Worm (Caenorhabditis elegans): ENCODE data around the gene srxa-19.

srxa-19 gene

DNA sequence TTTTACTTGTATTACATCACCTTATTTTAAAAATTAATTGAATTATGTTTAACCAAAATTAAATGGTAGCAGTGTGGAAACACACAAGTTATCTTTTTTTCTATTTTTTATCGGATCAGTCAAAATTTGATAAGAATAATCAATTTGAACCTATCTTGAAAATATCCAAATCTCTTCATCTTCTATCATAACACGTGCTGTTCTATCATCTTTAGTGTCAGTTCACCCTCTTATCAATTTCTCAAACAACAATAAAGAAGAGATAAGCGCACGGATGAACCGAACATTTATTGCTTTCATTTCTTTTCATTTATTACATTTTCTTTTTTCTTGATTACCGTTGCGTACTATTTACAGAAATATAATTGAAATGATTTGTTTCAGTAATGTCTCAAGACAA lies 35.5 kb downstream of the srxa-19 start, which contains the start of gene R04B5.5 (continued):
- TF ChIP-seq ztf-11 (tag; optimal IDR thresholded peaks at IDR 0.05) (no peak), F37D6.2 (tag; optimal IDR thresholded peaks at IDR 0.05) (no peak), nhr-28 (tag; optimal IDR thresholded peaks at IDR 0.05) (peak; percentile 90), Y48G9A.11 (GFP tag; IDR thresholded peaks at IDR 0.05) (no peak), ZK337.2 (GFP tag; IDR thresholded peaks at IDR 0.05) (no peak), unc-130 (GFP tag; optimal IDR thresholded peaks at IDR 0.05) (no peak)

ce11 chrV:10086141-10086540 lies 36.4 kb downstream of the srxa-19 start:
- TF ChIP-seq ZK337.2 (GFP tag; IDR thresholded peaks at IDR 0.05) (no peak), daf-16 (GFP tag; optimal IDR thresholded peaks at IDR 0.05) (peak in 1 of 2 experiments; percentile 72), daf-16 (tag; optimal IDR thresholded peaks at IDR 0.05) (no peak)

DNA sequence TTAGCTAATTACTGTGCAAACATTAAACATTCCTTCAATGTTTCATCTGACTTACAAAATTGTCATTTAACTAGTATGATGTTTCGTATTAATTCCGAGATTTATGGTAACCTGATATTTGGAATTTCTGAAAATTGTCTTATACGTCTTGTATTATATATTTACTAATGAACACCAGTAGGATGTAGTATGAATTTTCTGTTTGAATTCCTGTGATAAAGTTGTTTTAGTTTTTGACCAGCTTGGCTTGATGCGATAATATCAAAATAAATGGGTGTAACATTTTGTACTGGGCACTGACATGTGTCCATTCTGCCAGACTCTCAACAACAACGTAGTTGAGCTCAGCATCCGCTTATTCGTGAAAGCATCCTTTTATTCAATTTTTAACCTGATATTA lies 37.7 kb downstream of the srxa-19 start, which contains the start of gene R04B5.6:
R04B5.6 (plus strand) TSS at position 301 of the 400 bp plus-strand sequence.
- TF ChIP-seq fkh-10 (GFP tag; optimal IDR thresholded peaks at IDR 0.05) (no peak), T26A8.4 (GFP tag; IDR thresholded peaks at IDR 0.05) (no peak), daf-12 (tag; optimal IDR thresholded peaks at IDR 0.05) (no peak), ceh-62 (tag; optimal IDR thresholded peaks at IDR 0.05) (no peak), mep-1 (tag; optimal IDR thresholded peaks at IDR 0.05) (no peak), ceh-32 (tag; optimal IDR thresholded peaks at IDR 0.05; ENCODE audit: poor library complexity) (no peak), zfp-2 (tag; optimal IDR thresholded peaks at IDR 0.05) (no peak), lsy-2 (tag; optimal IDR thresholded peaks at IDR 0.05) (no peak), F49E8.2 (tag; optimal IDR thresholded peaks at IDR 0.05; ENCODE audit: borderline replicate concordance) (no peak), nhr-6 (tag; optimal IDR thresholded peaks at IDR 0.05) (no peak)

DNA sequence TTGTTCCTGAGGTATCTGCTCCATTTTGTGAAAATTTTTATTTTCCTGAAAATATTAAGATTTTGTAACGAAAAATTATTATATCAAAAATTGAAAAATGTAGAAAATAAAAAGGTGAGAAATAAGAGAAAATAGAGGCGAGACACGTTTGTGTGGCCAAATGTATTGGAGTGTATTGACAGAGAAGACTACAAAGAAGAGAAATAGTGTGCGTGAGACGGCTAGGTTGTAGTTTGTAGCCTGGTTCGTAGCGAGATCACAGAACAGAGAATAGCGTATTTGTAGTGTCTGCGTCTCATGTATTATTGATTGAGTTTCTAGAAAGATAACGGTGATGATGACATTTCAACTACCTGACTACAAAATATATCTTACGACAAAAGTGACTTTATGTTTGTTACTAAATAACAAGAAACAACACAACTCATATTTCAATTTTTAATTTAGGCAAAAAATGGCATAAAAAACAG lies 38.5 kb downstream of the srxa-19 start, which contains the start of gene nhr-12:
nhr-12 (minus strand) TSS at position 51 of the 470 bp plus-strand sequence.
- TF ChIP-seq cey-2 (tag; optimal IDR thresholded peaks at IDR 0.05; ENCODE audit: borderline replicate concordance, insufficient read depth) (no peak), ztf-11 (tag; optimal IDR thresholded peaks at IDR 0.05) (no peak), dve-1 (tag; optimal IDR thresholded peaks at IDR 0.05; ENCODE audit: insufficient read depth) (peak; percentile 65), daf-16 (GFP tag; optimal IDR thresholded peaks at IDR 0.05) (no peak), daf-16 (tag; optimal IDR thresholded peaks at IDR 0.05) (peak; percentile 59), zip-11 (GFP tag; IDR thresholded peaks at IDR 0.05) (no peak), unc-62 (GFP tag; optimal IDR thresholded peaks at IDR 0.05 in 1 of 2) (peak in 1 of 2 experiments; percentile 10), unc-62 (tag; optimal IDR thresholded peaks at IDR 0.05) (no peak), hmg-1.1 (GFP tag; IDR thresholded peaks at IDR 0.05) (no peak), nhr-11 (tag; optimal IDR thresholded peaks at IDR 0.05) (peak; percentile 0), dmd-6 (GFP tag; IDR thresholded peaks at IDR 0.05) (0 out of 2 replicates have a peak, but pooled peaks have one; percentile 22), rbr-2 (tag; optimal IDR thresholded peaks at IDR 0.05) (no peak), nhr-102 (tag; optimal IDR thresholded peaks at IDR 0.05) (peak; percentile 10), nhr-28 (tag; optimal IDR thresholded peaks at IDR 0.05) (peak; percentile 91)

DNA sequence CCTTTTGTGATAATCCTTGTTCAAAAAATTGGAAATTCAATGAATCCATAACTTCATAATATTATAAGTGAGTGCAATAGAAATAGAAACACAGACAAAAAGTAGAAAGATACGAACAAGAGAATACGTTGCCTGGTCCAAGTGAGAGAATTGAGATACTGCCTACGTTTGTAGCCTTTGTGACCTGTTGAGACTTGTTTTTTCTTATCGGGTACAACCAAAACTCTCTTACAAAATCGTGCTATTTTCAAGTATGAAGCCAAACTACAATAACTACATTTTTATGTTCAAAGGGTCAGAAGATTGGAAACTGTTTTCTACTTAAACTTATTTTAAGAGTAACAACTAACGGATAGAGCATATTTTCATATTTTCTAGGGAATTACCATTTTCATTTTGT lies 40.9 kb downstream of the srxa-19 start, which contains the start of gene nhr-205:
nhr-205 (minus strand) TSS at position 141 of the 400 bp plus-strand sequence.
- no peak for TF ChIP-seq pqm-1 (tag; optimal IDR thresholded peaks at IDR 0.05)
- TF ChIP-seq nhr-77 (tag; optimal IDR thresholded peaks at IDR 0.05) = peak; percentile 89
- peak; percentile 89 for TF ChIP-seq nhr-28 (tag; optimal IDR thresholded peaks at IDR 0.05)
- TF ChIP-seq nhr-10 (tag; optimal IDR thresholded peaks at IDR 0.05) = no peak

DNA sequence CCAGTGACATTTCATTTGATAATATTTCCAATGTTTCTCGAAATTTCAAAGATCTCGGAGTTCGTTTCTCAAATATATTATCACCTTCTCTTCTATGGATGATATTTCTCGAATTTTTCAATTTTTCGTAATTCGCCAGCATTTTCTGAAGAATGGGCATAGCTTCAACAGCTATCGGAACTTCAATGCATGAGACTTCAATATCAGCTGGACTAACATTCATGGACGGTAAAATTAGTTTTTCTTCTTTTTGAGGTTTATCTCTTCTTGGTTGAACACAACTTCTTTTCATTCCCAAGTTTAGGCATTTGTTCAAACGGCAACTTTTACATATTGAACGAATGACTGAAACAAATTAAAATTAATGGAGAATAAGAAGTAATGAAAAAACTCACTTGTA lies 41.7 kb downstream of the srxa-19 start:
- TF ChIP-seq unc-62 (GFP tag; optimal IDR thresholded peaks at IDR 0.05 in 1 of 2) (peak in 1 of 2 experiments; percentile 94), unc-62 (tag; optimal IDR thresholded peaks at IDR 0.05) (no peak), ctbp-1 (GFP tag; IDR thresholded peaks at IDR 0.05) (no peak)
